Worm (Caenorhabditis elegans): ENCODE results near the gene F22F7.7.
"Not testable (repeated sequence)": the region's sequence is repeated elsewhere in the genome, so short reads cannot be mapped to it uniquely, and the experiment has no call there.

F22F7.7 gene

DNA sequence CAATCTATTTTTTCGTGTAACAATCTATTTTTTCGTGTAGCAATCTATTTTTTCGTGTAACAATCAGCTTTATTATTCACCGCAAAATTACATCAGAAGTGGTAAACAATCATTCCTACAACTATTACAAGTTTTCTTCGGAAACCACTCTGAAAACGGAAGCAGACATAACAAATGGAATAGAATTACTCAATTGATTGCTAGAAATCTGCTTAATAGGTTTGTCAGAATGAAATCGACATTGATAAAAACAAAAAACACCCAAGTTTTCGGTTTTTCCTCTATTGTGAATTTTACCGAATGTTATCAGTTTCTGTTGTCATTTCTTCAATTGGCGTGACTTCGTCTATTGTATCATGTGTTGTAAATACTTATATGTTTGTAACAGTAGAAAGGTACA is 7.0 kb upstream of the F22F7.7 start, which contains the start of gene srbc-20:
TSS of gene srbc-20 (plus strand) at position 301 of the 400 bp plus-strand sequence.
- no peak for TF ChIP-seq jun-1 (tag; optimal IDR thresholded peaks at IDR 0.05)
- peak in 1 of 6 experiments; percentile 3 for TF ChIP-seq elt-3 (tag; optimal IDR thresholded peaks at IDR 0.05)

DNA sequence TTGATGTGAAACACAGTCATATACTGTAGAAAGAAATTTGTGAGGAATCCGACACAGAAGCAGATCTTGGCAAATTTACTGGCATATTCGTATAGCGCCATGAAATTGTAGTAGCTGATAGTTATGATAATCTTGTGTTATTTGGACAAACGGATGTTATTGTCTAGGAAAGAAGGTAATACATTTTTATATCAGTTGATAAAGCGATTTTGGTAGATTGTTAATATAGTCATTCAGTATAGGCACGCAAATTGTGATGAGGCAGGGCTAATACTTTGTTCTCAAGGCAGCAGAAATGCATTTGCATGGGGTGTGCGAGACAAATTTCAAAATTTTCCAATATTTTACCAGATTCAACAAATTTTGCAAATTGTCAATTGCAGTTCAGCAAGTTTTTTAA is 6.2 kb upstream of the F22F7.7 start, which contains the start of gene str-52:
TSS of gene str-52 (minus strand) at position 101 of the 400 bp plus-strand sequence.
- no peak for TF ChIP-seq efl-1 (optimal IDR thresholded peaks at IDR 0.05)
- peak in 1 of 2 experiments; percentile 28 for TF ChIP-seq efl-1 (GFP tag; optimal IDR thresholded peaks at IDR 0.05 in 1 of 2)
- TF ChIP-seq mep-1 (tag; optimal IDR thresholded peaks at IDR 0.05), result no peak

DNA sequence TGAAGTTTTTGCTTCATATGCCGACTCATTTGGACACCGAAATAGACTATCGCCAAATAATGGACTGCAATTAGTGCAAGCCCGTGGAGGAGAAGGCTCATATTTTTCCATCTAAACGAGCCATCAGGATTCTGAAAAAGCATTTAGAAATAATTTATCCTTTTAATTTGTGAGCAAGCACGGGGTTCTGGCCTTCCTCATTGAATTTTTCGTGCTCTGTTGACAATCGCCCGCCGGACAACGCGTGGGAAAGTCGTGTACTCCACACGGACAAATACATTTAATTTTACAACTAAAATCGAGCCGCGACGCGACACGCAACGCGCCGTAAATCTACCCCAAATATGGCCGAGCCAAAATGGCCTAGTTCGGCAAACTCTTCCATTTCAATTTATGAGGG is 4.6 kb upstream of the F22F7.7 start, which contains the start of gene F22F7.12:
TSS of gene F22F7.12 (minus strand) at position 101 of the 400 bp plus-strand sequence.
- TF ChIP-seq ceh-8 (GFP tag; optimal IDR thresholded peaks at IDR 0.05); zag-1 (tag; optimal IDR thresholded peaks at IDR 0.05); snpc-4 (tag; optimal IDR thresholded peaks at IDR 0.05): not testable (repeated sequence)

DNA sequence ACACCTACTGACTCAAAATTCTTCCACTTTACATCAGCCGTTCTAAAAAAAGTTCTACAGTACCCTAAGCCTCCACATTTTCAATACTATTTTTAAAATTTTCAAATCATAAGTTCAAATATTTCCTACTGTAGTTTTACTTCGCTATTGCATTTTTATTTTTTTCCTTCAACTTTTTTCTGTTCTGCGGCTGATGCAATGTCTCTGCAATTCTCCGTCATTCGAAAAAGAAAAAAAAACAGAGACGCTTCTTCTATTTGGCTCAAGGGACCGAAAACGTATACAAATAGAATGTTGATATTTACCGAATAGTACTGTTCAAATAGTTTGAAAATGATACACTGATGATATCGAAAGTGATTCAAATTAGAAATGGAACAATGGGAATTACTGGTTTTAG is 1.6 kb downstream of the F22F7.7 start:
- TF ChIP-seq lsy-2 (tag; optimal IDR thresholded peaks at IDR 0.05), result peak in 1 of 2 experiments; percentile 71
- TF ChIP-seq nhr-19 (GFP tag; conservative IDR thresholded peaks at IDR 0.05), result no peak
- TF ChIP-seq rnt-1 (tag; optimal IDR thresholded peaks at IDR 0.05), result peak; percentile 67

DNA sequence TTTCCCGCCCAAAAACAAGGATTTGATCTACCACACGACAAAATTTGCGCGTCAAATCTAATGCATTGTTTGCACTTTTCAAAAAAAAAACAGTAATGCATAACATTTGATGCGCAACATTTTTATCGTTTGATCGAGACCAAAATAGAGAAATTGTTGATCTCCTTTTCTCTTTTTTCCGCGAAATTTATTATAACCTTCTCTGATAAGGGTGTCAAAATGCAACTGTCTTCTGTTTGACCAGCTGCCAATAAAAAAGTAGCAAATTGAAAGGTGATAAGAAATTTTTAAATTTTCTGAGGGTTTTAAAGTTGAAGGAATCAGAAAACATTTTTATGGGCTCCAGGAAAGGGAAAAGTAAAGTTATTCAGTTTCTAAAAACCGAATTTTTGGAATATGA is 2.8 kb downstream of the F22F7.7 start:
- TF ChIP-seq zip-4 (GFP tag; optimal IDR thresholded peaks at IDR 0.05), result no peak
- no peak for TF ChIP-seq dsc-1 (tag; optimal IDR thresholded peaks at IDR 0.05)
- TF ChIP-seq nhr-20 (tag; optimal IDR thresholded peaks at IDR 0.05), result peak; percentile 12
- peak; percentile 66 for TF ChIP-seq blmp-1 (tag; optimal IDR thresholded peaks at IDR 0.05)
- TF ChIP-seq swsn-7 (tag; optimal IDR thresholded peaks at IDR 0.05), result no peak

DNA sequence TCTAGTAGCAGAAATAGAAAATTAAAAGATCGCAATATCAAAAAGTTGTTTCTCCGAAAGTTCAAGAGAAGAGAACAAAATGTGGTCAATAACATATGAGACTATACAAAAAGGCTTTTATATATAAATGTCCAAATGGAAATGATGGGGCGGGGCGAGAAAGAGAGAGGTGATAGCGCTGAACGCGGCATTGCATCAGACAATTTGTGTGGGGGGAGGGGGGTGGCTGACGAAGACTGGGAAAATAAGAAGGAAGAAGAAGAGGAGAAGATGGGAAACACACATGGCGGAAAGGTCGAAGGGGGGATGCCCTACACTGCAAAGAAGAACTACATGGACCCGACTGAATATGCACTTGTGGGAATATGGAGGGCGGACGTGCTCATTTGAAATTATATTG is 4.5 kb downstream of the F22F7.7 start:
- no peak for TF ChIP-seq tbx-2 (tag; optimal IDR thresholded peaks at IDR 0.05)
- no peak for TF ChIP-seq lin-35 (GFP tag; optimal IDR thresholded peaks at IDR 0.05)
- TF ChIP-seq tlp-1 (tag; optimal IDR thresholded peaks at IDR 0.05), result no peak
- TF ChIP-seq Y116A8C.19 (tag; optimal IDR thresholded peaks at IDR 0.05; ENCODE audit: borderline replicate concordance), result no peak
- TF ChIP-seq efl-3 (GFP tag; optimal IDR thresholded peaks at IDR 0.05), result no peak
- TF ChIP-seq snu-23 (GFP tag; optimal IDR thresholded peaks at IDR 0.05), result peak; percentile 7
- peak; percentile 34 for TF ChIP-seq fkh-8 (tag; optimal IDR thresholded peaks at IDR 0.05)
- TF ChIP-seq swsn-7 (tag; optimal IDR thresholded peaks at IDR 0.05), result no peak
- peak; percentile 98 for TF ChIP-seq lin-14 (GFP tag; optimal IDR thresholded peaks at IDR 0.05)
- TF ChIP-seq C16A3.4 (tag; optimal IDR thresholded peaks at IDR 0.05), result no peak
- no peak for TF ChIP-seq nhr-237 (tag; optimal IDR thresholded peaks at IDR 0.05)
- peak; percentile 31 for TF ChIP-seq nhr-71 (tag; optimal IDR thresholded peaks at IDR 0.05)
- peak; percentile 48 for TF ChIP-seq blmp-1 (tag; optimal IDR thresholded peaks at IDR 0.05)
- no peak for TF ChIP-seq sup-37 (GFP tag; optimal IDR thresholded peaks at IDR 0.05)
- peak; percentile 72 for TF ChIP-seq nhr-85 (tag)
- TF ChIP-seq ceh-82 (tag; optimal IDR thresholded peaks at IDR 0.05), result peak in 1 of 3 experiments; percentile 42
- TF ChIP-seq lin-39 (tag; optimal IDR thresholded peaks at IDR 0.05), result no peak
- no peak for TF ChIP-seq nhr-77 (tag; optimal IDR thresholded peaks at IDR 0.05)
- TF ChIP-seq unc-130 (tag; optimal IDR thresholded peaks at IDR 0.05), result no peak
- TF ChIP-seq lsy-2 (tag; optimal IDR thresholded peaks at IDR 0.05), result peak in 1 of 2 experiments; percentile 44
- peak; percentile 23 for TF ChIP-seq skn-1 (tag; optimal IDR thresholded peaks at IDR 0.05)
- peak; percentile 19 for TF ChIP-seq mep-1 (tag; optimal IDR thresholded peaks at IDR 0.05)
- TF ChIP-seq ets-5 (GFP tag; IDR thresholded peaks at IDR 0.05), result no peak
- no peak for TF ChIP-seq isw-1 (GFP tag; IDR thresholded peaks at IDR 0.05)
- no peak for TF ChIP-seq mef-2 (tag; optimal IDR thresholded peaks at IDR 0.05)
- TF ChIP-seq vab-15 (tag; optimal IDR thresholded peaks at IDR 0.05), result no peak
- TF ChIP-seq ces-1 (GFP tag; optimal IDR thresholded peaks at IDR 0.05), result no peak
- TF ChIP-seq elt-3 (tag; optimal IDR thresholded peaks at IDR 0.05), result no peak
- TF ChIP-seq ama-1 (optimal IDR thresholded peaks at IDR 0.05), result no peak
- no peak for TF ChIP-seq C34B4.2 (tag; optimal IDR thresholded peaks at IDR 0.05)
- no peak for TF ChIP-seq hlh-17 (GFP tag; optimal IDR thresholded peaks at IDR 0.05; ENCODE audit: borderline replicate concordance)
- no peak for TF ChIP-seq ceh-63 (GFP tag; optimal IDR thresholded peaks at IDR 0.05)
- TF ChIP-seq ztf-4 (tag; optimal IDR thresholded peaks at IDR 0.05), result no peak

Data from whole organism, L1 larva.